Fruit fly (Drosophila melanogaster) whole organism: ENCODE measurements around the gene CG9114.

Experiments used
- CG8478 ChIP-seq: fragments of >200 bp; optimal IDR thresholded peaks from 2 replicates; lab custom pipeline; 2018; ENCODE audit warnings: inconsistent platforms
- Dll ChIP-seq: fragments of >200 bp; optimal IDR thresholded peaks from 2 replicates; lab custom pipeline; 2017
- EcR ChIP-seq, 2 experiments: fragments of >200 bp; optimal IDR thresholded peaks; 2 replicates each; lab custom pipeline; 2017; ENCODE audit warnings: missing biosample characterization in 2 of 2, missing genetic modification characterization in 2 of 2, missing genetic modification reagents in 2 of 2
- pan ChIP-seq: fragments of >200 bp; optimal IDR thresholded peaks from 2 replicates; lab custom pipeline; 2017
- psq ChIP-seq: fragments of >200 bp; optimal IDR thresholded peaks from 2 replicates; lab custom pipeline; 2017
- usp ChIP-seq: fragments of >200 bp; optimal IDR thresholded peaks from 2 replicates; lab custom pipeline; 2017; ENCODE audit warnings: missing biosample characterization, missing genetic modification characterization, mixed read lengths

DNA sequence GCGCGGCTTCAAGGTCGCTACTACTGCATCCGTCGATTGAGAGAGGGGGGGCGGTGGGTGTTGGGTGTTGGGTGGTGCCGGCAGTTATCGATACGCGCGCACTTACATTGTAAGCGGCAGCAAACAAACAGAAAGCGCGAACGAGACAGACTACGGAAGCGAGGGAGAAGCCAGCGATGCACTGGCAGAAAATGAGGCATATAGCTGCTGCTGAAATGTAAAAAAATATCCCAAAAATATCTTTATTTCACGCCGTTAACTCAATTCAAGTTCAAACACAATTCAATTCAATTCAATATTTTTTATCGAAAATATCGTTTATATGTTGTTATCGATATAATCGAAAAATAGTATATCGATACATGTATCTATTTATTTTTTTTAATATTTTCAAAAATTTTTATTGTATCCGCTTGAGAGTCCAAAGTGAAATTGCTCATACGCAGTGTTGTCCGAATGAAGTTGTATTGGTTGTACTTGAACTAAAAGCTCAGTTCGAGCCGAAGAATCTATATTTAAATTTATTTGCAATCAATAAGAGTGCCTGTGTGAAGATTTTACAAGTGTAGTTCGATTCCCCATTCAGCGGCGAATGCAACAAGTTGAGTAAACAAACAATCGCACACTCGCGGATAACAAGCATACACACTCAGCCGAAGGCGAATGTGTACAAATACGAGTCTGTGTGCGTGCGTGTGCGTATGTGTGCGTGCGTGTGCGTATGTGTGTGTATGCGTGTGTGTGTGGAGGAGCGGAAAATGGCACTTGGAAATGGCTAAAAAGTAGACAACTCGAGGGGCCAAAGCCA lies 20.7 kb downstream of the CG9114 start:
- TF ChIP-seq CG8478 (lab: Kevin White, UChicago): no peak
- no peak for TF ChIP-seq EcR (GFP tag; optimal IDR thresholded peaks at IDR 0.05; lab: Kevin White, UChicago)
- TF ChIP-seq pan (lab: Kevin White, UChicago): peak; percentile 58
- no peak for TF ChIP-seq Dll (lab: Kevin White, UChicago)
- no peak for TF ChIP-seq psq (lab: Kevin White, UChicago)
- no peak for TF ChIP-seq usp (GFP tag; lab: Kevin White, UChicago)
